Worm (Caenorhabditis elegans) whole organism, L1 larva: ENCODE results near the gene pigg-1.
A peak's percentile ranks its signal among the peaks of the same experiment; 100 is the strongest.

Experiments used
- C16A3.4 ChIP-seq: fragments of 150-350 bp; optimal IDR thresholded peaks from 2 replicates; lab custom pipeline; 2014; ENCODE audit warnings: missing biosample characterization, missing genetic modification characterization
- aly-2 ChIP-seq: fragments of 150-350 bp; optimal IDR thresholded peaks from 2 replicates; lab custom pipeline; 2014; ENCODE audit warnings: missing biosample characterization, missing genetic modification characterization
- blmp-1 ChIP-seq: fragments of 150-350 bp; optimal IDR thresholded peaks from 2 replicates; lab custom pipeline; 2014; ENCODE audit warnings: missing biosample characterization, missing genetic modification characterization
- ceh-63 ChIP-seq: fragments of 200-800 bp; sonication (Bioruptor generic); optimal IDR thresholded peaks from 2 replicates; lab custom pipeline; 2018; ENCODE audit warnings: mild to moderate bottlenecking, missing genetic modification characterization, missing compliant biosample characterization
- ceh-88 ChIP-seq: fragments of 200-800 bp; sonication (Bioruptor generic); IDR thresholded peaks from 2 replicates; pipeline ENCODE4 v1.3.6; 2022; ENCODE audit warnings: missing genetic modification characterization, missing compliant biosample characterization
- ceh-90 ChIP-seq: sonication (generic microtip); optimal IDR thresholded peaks from 2 replicates; lab custom pipeline; 2016; ENCODE audit warnings: missing genetic modification characterization, missing compliant biosample characterization
- dpl-1 ChIP-seq, 3 experiments: fragments of 150-350 bp in 2 of 3; sonication (generic microtip) in 1 of 3; optimal IDR thresholded peaks; 2 replicates each; lab custom pipeline; 2014 to 2017; ENCODE audit warnings: missing biosample characterization in 3 of 3, missing genetic modification characterization in 3 of 3, missing genetic modification reagents in 3 of 3
- dsc-1 ChIP-seq: sonication (generic microtip); optimal IDR thresholded peaks from 2 replicates; lab custom pipeline; 2016; ENCODE audit warnings: mild to moderate bottlenecking, missing genetic modification characterization, missing compliant biosample characterization
- efl-1 ChIP-seq, 4 experiments: fragments of 150-350 bp; optimal IDR thresholded peaks in 3 of 4; peaks in 1 of 4; 1 replicate in 1 of 4; 2 replicates in 3 of 4; lab custom pipeline; 2014; ENCODE audit warnings: missing biosample characterization in 2 of 4, missing genetic modification characterization in 2 of 4, missing genetic modification reagents in 2 of 4
- efl-3 ChIP-seq: fragments of 200-800 bp; sonication (Bioruptor generic); optimal IDR thresholded peaks from 2 replicates; lab custom pipeline; 2018; ENCODE audit warnings: mild to moderate bottlenecking, missing genetic modification characterization, missing compliant biosample characterization
- elt-2 ChIP-seq: sonication (generic microtip); optimal IDR thresholded peaks from 2 replicates; lab custom pipeline; 2016; ENCODE audit warnings: missing genetic modification characterization, mild to moderate bottlenecking, inconsistent platforms, missing compliant biosample characterization, missing genetic modification reagents
- ets-5 ChIP-seq: fragments of 200-800 bp; sonication (Bioruptor generic); IDR thresholded peaks from 2 replicates; pipeline ENCODE4 v1.3.6; 2022; ENCODE audit warnings: missing genetic modification characterization, missing compliant biosample characterization
- fkh-10 ChIP-seq: sonication (generic microtip); optimal IDR thresholded peaks from 2 replicates; lab custom pipeline; 2017; ENCODE audit warnings: missing biosample characterization, missing genetic modification reagents, missing genetic modification characterization
- fkh-4 ChIP-seq: sonication (generic microtip); optimal IDR thresholded peaks from 2 replicates; lab custom pipeline; 2016; ENCODE audit warnings: missing compliant biosample characterization, missing genetic modification characterization, borderline replicate concordance
- hpl-2 ChIP-seq: fragments of 150-350 bp; optimal IDR thresholded peaks from 2 replicates; lab custom pipeline; 2014; ENCODE audit warnings: missing biosample characterization, missing genetic modification reagents, missing genetic modification characterization
- irx-1 ChIP-seq: sonication (generic microtip); optimal IDR thresholded peaks from 2 replicates; lab custom pipeline; 2016; ENCODE audit warnings: missing genetic modification characterization, missing compliant biosample characterization
- lin-35 ChIP-seq, 2 experiments: fragments of 150-350 bp; optimal IDR thresholded peaks; 2 replicates each; lab custom pipeline; 2014; ENCODE audit warnings: missing biosample characterization in 2 of 2, missing genetic modification characterization in 2 of 2, missing genetic modification reagents in 2 of 2
- lsy-2 ChIP-seq, 2 experiments: fragments of 150-350 bp; optimal IDR thresholded peaks; 2 replicates each; lab custom pipeline; 2014; ENCODE audit warnings: missing biosample characterization in 2 of 2, missing genetic modification characterization in 2 of 2
- mdl-1 ChIP-seq, 2 experiments: fragments of 150-350 bp; optimal IDR thresholded peaks; 2 replicates each; lab custom pipeline; 2014 to 2017; ENCODE audit warnings: missing biosample characterization in 2 of 2, missing genetic modification characterization in 2 of 2, inconsistent platforms in 1 of 2
- mep-1 ChIP-seq: fragments of 150-350 bp; optimal IDR thresholded peaks from 2 replicates; lab custom pipeline; 2014; ENCODE audit warnings: missing biosample characterization, missing genetic modification characterization
- nhr-19 ChIP-seq: fragments of 200-800 bp; sonication (Bioruptor generic); conservative IDR thresholded peaks from 2 replicates; pipeline ENCODE4 v1.3.6; 2022; ENCODE audit warnings: missing genetic modification characterization, missing compliant biosample characterization
- nhr-20 ChIP-seq: sonication (generic microtip); optimal IDR thresholded peaks from 2 replicates; lab custom pipeline; 2016; ENCODE audit warnings: mild to moderate bottlenecking, missing genetic modification characterization, missing compliant biosample characterization
- nhr-28 ChIP-seq: fragments of 150-350 bp; optimal IDR thresholded peaks from 2 replicates; lab custom pipeline; 2014; ENCODE audit warnings: missing biosample characterization, missing genetic modification characterization
- nhr-47 ChIP-seq: sonication (generic microtip); optimal IDR thresholded peaks from 2 replicates; lab custom pipeline; 2016; ENCODE audit warnings: mild to moderate bottlenecking, missing genetic modification characterization, moderate library complexity, missing compliant biosample characterization
- nhr-71 ChIP-seq: sonication (generic microtip); optimal IDR thresholded peaks from 2 replicates; lab custom pipeline; 2016; ENCODE audit warnings: mild to moderate bottlenecking, missing genetic modification characterization, moderate library complexity, missing compliant biosample characterization
- nhr-76 ChIP-seq: sonication (generic microtip); optimal IDR thresholded peaks from 2 replicates; lab custom pipeline; 2017; ENCODE audit warnings: missing biosample characterization, missing genetic modification characterization
- nhr-84 ChIP-seq: sonication (generic microtip); optimal IDR thresholded peaks from 2 replicates; lab custom pipeline; 2017; ENCODE audit warnings: missing biosample characterization, missing genetic modification characterization
- pag-3 ChIP-seq: sonication (generic microtip); optimal IDR thresholded peaks from 2 replicates; lab custom pipeline; 2017; ENCODE audit warnings: missing genetic modification characterization, mild to moderate bottlenecking, missing compliant biosample characterization, antibody characterized with exemption, borderline replicate concordance; ENCODE audit not compliant: insufficient read depth
- pqm-1 ChIP-seq: sonication (generic microtip); optimal IDR thresholded peaks from 3 replicates; lab custom pipeline; 2017; ENCODE audit warnings: missing biosample characterization, missing genetic modification characterization
- rnt-1 ChIP-seq: sonication (generic microtip); optimal IDR thresholded peaks from 2 replicates; lab custom pipeline; 2016; ENCODE audit warnings: mild to moderate bottlenecking, missing genetic modification characterization, moderate library complexity, missing compliant biosample characterization
- skn-1 ChIP-seq: fragments of 150-350 bp; optimal IDR thresholded peaks from 2 replicates; lab custom pipeline; 2014; ENCODE audit warnings: missing biosample characterization, missing genetic modification characterization
- snpc-4 ChIP-seq: fragments of 150-350 bp; optimal IDR thresholded peaks from 2 replicates; lab custom pipeline; 2014; ENCODE audit warnings: missing biosample characterization, missing genetic modification characterization
- sup-37 ChIP-seq: fragments of 200-800 bp; sonication (Bioruptor generic); optimal IDR thresholded peaks from 2 replicates; lab custom pipeline; 2018; ENCODE audit warnings: mild to moderate bottlenecking, missing genetic modification characterization, missing compliant biosample characterization
- swsn-7 ChIP-seq: sonication (generic microtip); optimal IDR thresholded peaks from 2 replicates; lab custom pipeline; 2016; ENCODE audit warnings: missing genetic modification characterization, missing compliant biosample characterization
- tbx-2 ChIP-seq: sonication (generic microtip); optimal IDR thresholded peaks from 2 replicates; lab custom pipeline; 2016; ENCODE audit warnings: missing genetic modification characterization, missing compliant biosample characterization
- tlp-1 ChIP-seq: fragments of 150-350 bp; optimal IDR thresholded peaks from 2 replicates; lab custom pipeline; 2014; ENCODE audit warnings: missing biosample characterization, missing genetic modification characterization
- unc-62 ChIP-seq: fragments of 150-350 bp; optimal IDR thresholded peaks from 2 replicates; lab custom pipeline; 2014; ENCODE audit warnings: missing biosample characterization, missing genetic modification reagents, missing genetic modification characterization
- unc-98 ChIP-seq: fragments of 200-800 bp; sonication (Bioruptor generic); IDR thresholded peaks from 2 replicates; pipeline ENCODE4 v1.3.6; 2022; ENCODE audit warnings: missing genetic modification characterization, missing compliant biosample characterization
- xbp-1 ChIP-seq: sonication (generic microtip); optimal IDR thresholded peaks from 2 replicates; lab custom pipeline; 2016; ENCODE audit warnings: missing genetic modification characterization, missing compliant biosample characterization
- zip-4 ChIP-seq: fragments of 200-800 bp; sonication (Bioruptor generic); optimal IDR thresholded peaks from 2 replicates; lab custom pipeline; 2018; ENCODE audit warnings: mild to moderate bottlenecking, missing genetic modification characterization, moderate library complexity, missing compliant biosample characterization
- ztf-11 ChIP-seq, 2 experiments: sonication (generic microtip); optimal IDR thresholded peaks; 2 replicates each; lab custom pipeline; 2016 to 2017; ENCODE audit warnings: missing genetic modification characterization in 2 of 2, missing biosample characterization in 1 of 2, missing compliant biosample characterization in 1 of 2

The pigg-1 gene

DNA sequence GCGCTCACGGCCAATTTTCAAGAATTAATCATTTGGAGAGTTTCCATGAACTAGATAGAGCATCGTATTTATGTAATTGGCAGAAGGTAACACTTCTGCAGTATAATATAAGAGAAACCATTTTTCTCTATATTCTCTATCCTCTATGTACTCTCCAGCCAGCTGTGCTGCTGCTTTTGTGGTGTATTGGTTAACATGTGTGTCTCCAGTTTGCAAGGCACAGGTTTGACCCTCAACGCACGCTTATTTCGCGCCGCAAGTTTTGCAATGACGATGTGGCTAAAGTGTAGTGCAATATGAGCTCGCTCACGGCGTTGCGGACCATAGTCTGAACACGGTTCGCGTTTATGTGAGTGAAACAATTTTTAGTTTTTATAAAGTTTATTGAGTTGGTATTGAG lies 53.1 kb downstream of the pigg-1 start (continued):
- TF ChIP-seq blmp-1 (peak; percentile 25), nhr-71 (no peak), dsc-1 (tag; lab: Kevin White, UChicago) (peak; percentile 27), pag-3 (tag; lab: Kevin White, UChicago) (no peak), efl-3 (no peak), ztf-11 (tag; optimal IDR thresholded peaks at IDR 0.05; lab: Kevin White, UChicago) (peak in 1 of 2 experiments; percentile 19), elt-2 (tag; lab: Kevin White, UChicago) (peak; percentile 17), rnt-1 (tag; lab: Kevin White, UChicago) (peak; percentile 66), hpl-2 (GFP tag; lab: Kevin White, UChicago) (no peak), nhr-76 (tag; lab: Kevin White, UChicago) (no peak), swsn-7 (tag; lab: Kevin White, UChicago) (peak; percentile 25), unc-98 (GFP tag; lab: Robert Waterston, UW) (no peak), fkh-4 (no peak), sup-37 (GFP tag; lab: Kevin White, UChicago) (no peak), nhr-28 (tag; lab: Kevin White, UChicago) (no peak), lsy-2 (tag; optimal IDR thresholded peaks at IDR 0.05; lab: Kevin White, UChicago) (peak in 1 of 2 experiments; percentile 69), irx-1 (tag; lab: Kevin White, UChicago) (no peak), lin-35 (GFP tag; optimal IDR thresholded peaks at IDR 0.05; lab: Kevin White, UChicago) (peak; percentile 21 to 78), nhr-20 (tag; lab: Kevin White, UChicago) (peak; percentile 68), nhr-47 (tag; lab: Kevin White, UChicago) (peak; percentile 59), ets-5 (GFP tag; lab: Robert Waterston, UW) (no peak), skn-1 (tag; lab: Kevin White, UChicago) (peak; percentile 65), snpc-4 (tag; lab: Kevin White, UChicago) (no peak), mep-1 (tag; lab: Kevin White, UChicago) (peak; percentile 66), tbx-2 (tag; lab: Kevin White, UChicago) (no peak), efl-1 (optimal IDR thresholded peaks at IDR 0.05; lab: Kevin White, UChicago) (peak; percentile 38 to 48), efl-1 (GFP tag; optimal IDR thresholded peaks at IDR 0.05 in 1 of 2; lab: Kevin White, UChicago) (peak; percentile 20 to 95), dpl-1 (GFP tag; optimal IDR thresholded peaks at IDR 0.05; lab: Kevin White, UChicago) (peak in 2 of 3 experiments; percentile 25 to 44), ceh-63 (GFP tag; lab: Kevin White, UChicago) (no peak), zip-4 (GFP tag; lab: Kevin White, UChicago) (no peak), tlp-1 (tag; lab: Kevin White, UChicago) (no peak), aly-2 (tag; lab: Kevin White, UChicago) (peak; percentile 35), xbp-1 (tag; lab: Kevin White, UChicago) (no peak), unc-62 (GFP tag; lab: Kevin White, UChicago) (no peak), mdl-1 (tag; optimal IDR thresholded peaks at IDR 0.05; lab: Kevin White, UChicago) (peak in 1 of 2 experiments; percentile 60), nhr-84 (no peak), ceh-90 (tag; lab: Kevin White, UChicago) (no peak), nhr-19 (GFP tag; lab: Robert Waterston, UW) (peak; percentile 31; the same call in 1 of the 2 replicates), C16A3.4 (tag; lab: Kevin White, UChicago) (peak; percentile 78), fkh-10 (no peak), ceh-88 (no peak), pqm-1 (no peak)
